Worm (Caenorhabditis elegans): Measurements from ENCODE around the gene F53F8.5.
A peak's percentile ranks its signal among the peaks of the same experiment; 100 is the strongest.

F53F8.5 gene

ce11 chrV:20712994-20713326, 9.1 kb upstream of the F53F8.5 start (continued):
- no peak for TF ChIP-seq pha-4 (GFP tag; IDR thresholded peaks at IDR 0.05)
- TF ChIP-seq pha-4 (tag; optimal IDR thresholded peaks at IDR 0.05), result no peak
- TF ChIP-seq set-16 (GFP tag; IDR thresholded peaks at IDR 0.05), result no peak
- no peak for TF ChIP-seq Y75B8A.6 (GFP tag; IDR thresholded peaks at IDR 0.05)
- peak in 1 of 2 experiments; percentile 98 for TF ChIP-seq hif-1 (tag; optimal IDR thresholded peaks at IDR 0.05)
- no peak for TF ChIP-seq snpc-1.2 (GFP tag; IDR thresholded peaks at IDR 0.05)
- no peak for TF ChIP-seq saeg-2 (GFP tag; IDR thresholded peaks at IDR 0.05)
- no peak for TF ChIP-seq php-3 (GFP tag; IDR thresholded peaks at IDR 0.05)
- no peak for TF ChIP-seq lin-15B (tag; optimal IDR thresholded peaks at IDR 0.05)
- TF ChIP-seq dve-1 (tag; optimal IDR thresholded peaks at IDR 0.05; ENCODE audit: insufficient read depth), result peak; percentile 7
- TF ChIP-seq lir-3 (tag; optimal IDR thresholded peaks at IDR 0.05), result no peak
- no peak for TF ChIP-seq F10B5.3 (tag; optimal IDR thresholded peaks at IDR 0.05)
- TF ChIP-seq fkh-10 (GFP tag; optimal IDR thresholded peaks at IDR 0.05), result no peak
- no peak for TF ChIP-seq F37D6.2 (tag; optimal IDR thresholded peaks at IDR 0.05)
- no peak for TF ChIP-seq mxl-2 (GFP tag; conservative IDR thresholded peaks at IDR 0.05)
- TF ChIP-seq ztf-7 (tag; optimal IDR thresholded peaks at IDR 0.05), result no peak
- TF ChIP-seq nhr-28 (tag; optimal IDR thresholded peaks at IDR 0.05), result no peak
- no peak for TF ChIP-seq pqm-1 (tag; optimal IDR thresholded peaks at IDR 0.05)
- no peak for TF ChIP-seq Y105C5A.15 (GFP tag; IDR thresholded peaks at IDR 0.05)
- no peak for TF ChIP-seq madf-5 (GFP tag; IDR thresholded peaks at IDR 0.05)
- 0 out of 2 replicates have a peak, but pooled peaks have one; percentile 40 for TF ChIP-seq ctbp-1 (GFP tag; IDR thresholded peaks at IDR 0.05)
- TF ChIP-seq nhr-11 (tag; optimal IDR thresholded peaks at IDR 0.05), result no peak
- TF ChIP-seq duxl-1 (tag; optimal IDR thresholded peaks at IDR 0.05; ENCODE audit: poor library complexity), result no peak
- no peak for TF ChIP-seq egl-27 (tag; optimal IDR thresholded peaks at IDR 0.05)
- no peak for TF ChIP-seq ZK546.5 (tag; optimal IDR thresholded peaks at IDR 0.05)
- peak in 1 of 2 experiments; percentile 79 for TF ChIP-seq unc-62 (GFP tag; optimal IDR thresholded peaks at IDR 0.05 in 1 of 2)
- TF ChIP-seq unc-62 (tag; optimal IDR thresholded peaks at IDR 0.05), result no peak
- TF ChIP-seq T26A8.4 (GFP tag; IDR thresholded peaks at IDR 0.05), result 0 out of 2 replicates have a peak, but pooled peaks have one; percentile 19
- TF ChIP-seq ceh-28 (tag; optimal IDR thresholded peaks at IDR 0.05), result no peak
- TF ChIP-seq dpl-1 (GFP tag; optimal IDR thresholded peaks at IDR 0.05), result peak; percentile 54
- TF ChIP-seq zfp-2 (tag; optimal IDR thresholded peaks at IDR 0.05), result no peak
- TF ChIP-seq unc-130 (GFP tag; optimal IDR thresholded peaks at IDR 0.05), result no peak
- peak; percentile 26 for TF ChIP-seq mes-2 (tag; optimal IDR thresholded peaks at IDR 0.05; ENCODE audit: poor library complexity, severe bottlenecking)
- TF ChIP-seq daf-8 (GFP tag; IDR thresholded peaks at IDR 0.05), result no peak
- TF ChIP-seq dmd-9 (GFP tag; IDR thresholded peaks at IDR 0.05), result no peak
- TF ChIP-seq arid-1 (GFP tag; conservative IDR thresholded peaks at IDR 0.05), result no peak
- no peak for TF ChIP-seq nhr-42 (GFP tag; IDR thresholded peaks at IDR 0.05)
- TF ChIP-seq Y5F2A.4 (GFP tag; optimal IDR thresholded peaks at IDR 0.05), result no peak
- TF ChIP-seq jun-1 (tag; optimal IDR thresholded peaks at IDR 0.05), result no peak
- no peak for TF ChIP-seq lin-13 (GFP tag; optimal IDR thresholded peaks at IDR 0.05)
- no peak for TF ChIP-seq tag-97 (GFP tag; IDR thresholded peaks at IDR 0.05)
- no peak for TF ChIP-seq skn-1 (tag; optimal IDR thresholded peaks at IDR 0.05)
- no peak for TF ChIP-seq dmd-8 (GFP tag; IDR thresholded peaks at IDR 0.05)
- TF ChIP-seq mdt-29 (GFP tag; IDR thresholded peaks at IDR 0.05), result no peak
- no peak for TF ChIP-seq ceh-32 (tag; optimal IDR thresholded peaks at IDR 0.05; ENCODE audit: poor library complexity)
- TF ChIP-seq lim-7 (GFP tag; IDR thresholded peaks at IDR 0.05), result no peak
- peak; percentile 30 to 72 for TF ChIP-seq lsy-2 (tag; optimal IDR thresholded peaks at IDR 0.05)
- TF ChIP-seq nhr-237 (tag; optimal IDR thresholded peaks at IDR 0.05), result no peak
- no peak for TF ChIP-seq nhr-48 (tag; optimal IDR thresholded peaks at IDR 0.05)
- no peak for TF ChIP-seq ceh-44 (GFP tag; IDR thresholded peaks at IDR 0.05)
- no peak for TF ChIP-seq snpc-4 (tag; optimal IDR thresholded peaks at IDR 0.05)
- TF ChIP-seq nhr-76 (tag; optimal IDR thresholded peaks at IDR 0.05), result no peak
- peak; percentile 5 for TF ChIP-seq nhr-6 (tag; optimal IDR thresholded peaks at IDR 0.05)

Data from whole organism, L4 larva.